Worm (Caenorhabditis elegans): ENCODE results near the gene C50F7.6.

Gene C50F7.6

DNA sequence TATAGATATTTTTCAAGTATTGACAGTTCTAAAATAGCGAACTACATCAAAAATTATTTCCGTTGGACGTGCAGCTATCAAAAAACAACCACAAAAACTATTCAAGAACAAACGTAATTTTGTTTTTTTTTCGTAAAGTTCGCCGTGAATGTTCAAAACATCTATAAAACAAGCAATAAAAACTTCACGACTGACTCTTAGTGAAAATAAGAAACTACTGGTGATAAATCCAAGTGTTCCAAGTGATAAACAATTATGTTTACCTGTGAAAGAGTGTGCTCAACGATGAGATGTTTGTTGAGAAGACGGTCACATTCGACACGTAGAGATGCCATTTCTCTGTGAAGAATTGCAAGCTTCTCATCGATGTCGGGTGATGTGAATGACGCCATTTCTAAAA is at the start of gene C50F7.6:
Gene C50F7.6, minus strand, starts transcription at position 394 of the 400 bp plus-strand sequence.
- TF ChIP-seq ama-1 (optimal IDR thresholded peaks at IDR 0.05) (no peak), hmbx-1 (tag; optimal IDR thresholded peaks at IDR 0.05) (no peak), flt-1 (GFP tag; IDR thresholded peaks at IDR 0.05) (no peak), aly-1 (tag; optimal IDR thresholded peaks at IDR 0.05) (no peak), pes-1 (GFP tag; IDR thresholded peaks at IDR 0.05) (no peak), sea-1 (GFP tag; conservative IDR thresholded peaks at IDR 0.05) (no peak), B0310.2 (tag; optimal IDR thresholded peaks at IDR 0.05) (no peak)

- TF ChIP-seq tbx-37 (GFP tag; conservative IDR thresholded peaks at IDR 0.05) (no peak), tra-4 (tag; optimal IDR thresholded peaks at IDR 0.05) (no peak), ets-7 (tag; optimal IDR thresholded peaks at IDR 0.05) (no peak), ceh-13 (GFP tag; optimal IDR thresholded peaks at IDR 0.05) (no peak), F13C5.2 (tag; optimal IDR thresholded peaks at IDR 0.05) (no peak), ceh-36 (tag; optimal IDR thresholded peaks at IDR 0.05) (no peak), hmbx-1 (tag; optimal IDR thresholded peaks at IDR 0.05) (no peak), flt-1 (GFP tag; IDR thresholded peaks at IDR 0.05) (no peak), hnd-1 (tag; optimal IDR thresholded peaks at IDR 0.05) (no peak), ama-1 (optimal IDR thresholded peaks at IDR 0.05) (no peak), scrt-1 (GFP tag; IDR thresholded peaks at IDR 0.05) (no peak), sea-1 (GFP tag; conservative IDR thresholded peaks at IDR 0.05) (no peak), B0310.2 (tag; optimal IDR thresholded peaks at IDR 0.05) (no peak), pes-1 (GFP tag; IDR thresholded peaks at IDR 0.05) (no peak), tbx-11 (GFP tag; IDR thresholded peaks at IDR 0.05) (no peak), hmg-4 (GFP tag; optimal IDR thresholded peaks at IDR 0.05) (no peak), aly-1 (tag; optimal IDR thresholded peaks at IDR 0.05) (no peak)
These were observed 47.2 kb upstream of the C50F7.6 start, which contains the start of gene rdl-1 for ce11 chrIV:7770162-7770561. rdl-1 (minus strand) TSS chrIV:7770262.

- TF ChIP-seq aly-1 (tag; optimal IDR thresholded peaks at IDR 0.05) (no peak), sea-1 (GFP tag; conservative IDR thresholded peaks at IDR 0.05) (no peak)
These were observed 41.3 kb upstream of the C50F7.6 start for ce11 chrIV:7764319-7764718.

ce11 chrIV:7763748-7764147 is 40.7 kb upstream of the C50F7.6 start, which contains the start of the genes C46A5.6 and C46A5.1:
C46A5.6 (minus strand) TSS chrIV:7763848.
C46A5.1 (plus strand) TSS chrIV:7763931.
- no peak for TF ChIP-seq aly-1 (tag; optimal IDR thresholded peaks at IDR 0.05)
- TF ChIP-seq ceh-36 (tag; optimal IDR thresholded peaks at IDR 0.05) = no peak
- TF ChIP-seq tbx-11 (GFP tag; IDR thresholded peaks at IDR 0.05) = no peak
- TF ChIP-seq B0310.2 (tag; optimal IDR thresholded peaks at IDR 0.05) = no peak
- TF ChIP-seq F13C5.2 (tag; optimal IDR thresholded peaks at IDR 0.05) = no peak
- TF ChIP-seq hnd-1 (tag; optimal IDR thresholded peaks at IDR 0.05) = no peak
- TF ChIP-seq sea-1 (GFP tag; conservative IDR thresholded peaks at IDR 0.05) = no peak
- TF ChIP-seq hmbx-1 (tag; optimal IDR thresholded peaks at IDR 0.05) = no peak
- no peak for TF ChIP-seq tbx-37 (GFP tag; conservative IDR thresholded peaks at IDR 0.05)
- TF ChIP-seq ceh-13 (GFP tag; optimal IDR thresholded peaks at IDR 0.05) = no peak
- TF ChIP-seq ets-7 (tag; optimal IDR thresholded peaks at IDR 0.05) = no peak
- TF ChIP-seq pes-1 (GFP tag; IDR thresholded peaks at IDR 0.05) = no peak
- no peak for TF ChIP-seq ama-1 (optimal IDR thresholded peaks at IDR 0.05)

DNA sequence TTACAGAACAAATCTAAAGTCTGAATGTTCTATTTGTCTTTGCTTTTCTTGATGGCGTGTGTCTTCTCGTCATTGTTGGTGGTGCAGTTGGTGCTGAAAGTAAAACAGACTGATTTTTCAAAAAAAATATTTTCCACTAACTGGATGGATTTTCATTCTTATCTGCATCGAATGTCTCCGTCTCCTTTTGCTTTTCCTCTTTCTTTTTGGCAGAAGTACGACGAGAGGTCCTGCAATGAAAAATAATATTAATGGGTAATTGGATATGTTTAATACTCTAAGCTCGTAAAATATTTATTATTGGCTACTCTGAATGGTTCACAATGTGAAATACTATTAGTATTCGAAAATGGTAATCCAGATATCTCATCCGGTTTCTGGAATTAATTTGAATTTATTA is 37.1 kb upstream of the C50F7.6 start, which contains the start of gene del-7:
Gene del-7, plus strand, starts transcription at position 301 of the 400 bp plus-strand sequence.
- no peak for TF ChIP-seq ama-1 (optimal IDR thresholded peaks at IDR 0.05)
- no peak for TF ChIP-seq ceh-13 (GFP tag; optimal IDR thresholded peaks at IDR 0.05)
- TF ChIP-seq pes-1 (GFP tag; IDR thresholded peaks at IDR 0.05) = no peak
- no peak for TF ChIP-seq hmg-4 (GFP tag; optimal IDR thresholded peaks at IDR 0.05)
- no peak for TF ChIP-seq hnd-1 (tag; optimal IDR thresholded peaks at IDR 0.05)
- TF ChIP-seq tbx-37 (GFP tag; conservative IDR thresholded peaks at IDR 0.05) = no peak
- TF ChIP-seq ceh-36 (tag; optimal IDR thresholded peaks at IDR 0.05) = no peak
- TF ChIP-seq F13C5.2 (tag; optimal IDR thresholded peaks at IDR 0.05) = no peak
- no peak for TF ChIP-seq tra-4 (tag; optimal IDR thresholded peaks at IDR 0.05)
- no peak for TF ChIP-seq B0310.2 (tag; optimal IDR thresholded peaks at IDR 0.05)
- no peak for TF ChIP-seq scrt-1 (GFP tag; IDR thresholded peaks at IDR 0.05)
- TF ChIP-seq ets-7 (tag; optimal IDR thresholded peaks at IDR 0.05) = no peak
- TF ChIP-seq sea-1 (GFP tag; conservative IDR thresholded peaks at IDR 0.05) = no peak
- no peak for TF ChIP-seq tbx-11 (GFP tag; IDR thresholded peaks at IDR 0.05)
- TF ChIP-seq hmbx-1 (tag; optimal IDR thresholded peaks at IDR 0.05) = no peak
- TF ChIP-seq flt-1 (GFP tag; IDR thresholded peaks at IDR 0.05) = no peak

- TF ChIP-seq B0310.2 (tag; optimal IDR thresholded peaks at IDR 0.05) = no peak
- TF ChIP-seq tra-4 (tag; optimal IDR thresholded peaks at IDR 0.05) = no peak
- no peak for TF ChIP-seq F13C5.2 (tag; optimal IDR thresholded peaks at IDR 0.05)
- no peak for TF ChIP-seq tbx-37 (GFP tag; conservative IDR thresholded peaks at IDR 0.05)
- no peak for TF ChIP-seq pes-1 (GFP tag; IDR thresholded peaks at IDR 0.05)
- TF ChIP-seq scrt-1 (GFP tag; IDR thresholded peaks at IDR 0.05) = no peak
- no peak for TF ChIP-seq ceh-13 (GFP tag; optimal IDR thresholded peaks at IDR 0.05)
- TF ChIP-seq ets-7 (tag; optimal IDR thresholded peaks at IDR 0.05) = no peak
- TF ChIP-seq ama-1 (optimal IDR thresholded peaks at IDR 0.05) = no peak
These were observed 36.5 kb upstream of the C50F7.6 start, which contains the start of gene dsb-3 for ce11 chrIV:7759527-7759926. dsb-3 (minus strand) TSS chrIV:7759627.

ce11 chrIV:7757245-7757644 is 34.2 kb upstream of the C50F7.6 start, which contains the start of gene C46A5.4:
C46A5.4 (minus strand) TSS chrIV:7757345.
- TF ChIP-seq B0310.2 (tag; optimal IDR thresholded peaks at IDR 0.05) (no peak), ceh-36 (tag; optimal IDR thresholded peaks at IDR 0.05) (no peak), tbx-11 (GFP tag; IDR thresholded peaks at IDR 0.05) (no peak), F13C5.2 (tag; optimal IDR thresholded peaks at IDR 0.05) (no peak), ceh-13 (GFP tag; optimal IDR thresholded peaks at IDR 0.05) (no peak), pes-1 (GFP tag; IDR thresholded peaks at IDR 0.05) (no peak), aly-1 (tag; optimal IDR thresholded peaks at IDR 0.05) (no peak), ama-1 (optimal IDR thresholded peaks at IDR 0.05) (no peak), tbx-37 (GFP tag; conservative IDR thresholded peaks at IDR 0.05) (no peak), sea-1 (GFP tag; conservative IDR thresholded peaks at IDR 0.05) (no peak), hnd-1 (tag; optimal IDR thresholded peaks at IDR 0.05) (no peak), hmbx-1 (tag; optimal IDR thresholded peaks at IDR 0.05) (no peak), scrt-1 (GFP tag; IDR thresholded peaks at IDR 0.05) (no peak), tra-4 (tag; optimal IDR thresholded peaks at IDR 0.05) (no peak)
